Fruit fly (Drosophila melanogaster): ENCODE results near the gene FucTB.
A peak's percentile ranks its signal among the peaks of the same experiment; 100 is the strongest.

Gene FucTB

dm6 chr2L:9387240-9387672 lies 43.6 kb downstream of the FucTB start, which contains the start of gene Aldh (continued):
- TF ChIP-seq CG33557 (GFP tag; optimal IDR thresholded peaks at IDR 0.05) (no peak), CG18262 (tag; optimal IDR thresholded peaks at IDR 0.05) (no peak), pum (GFP tag; optimal IDR thresholded peaks at IDR 0.05) (no peak), HLH4C (GFP tag; IDR thresholded peaks at IDR 0.05; ENCODE audit: partially characterized antibody) (no peak), Deaf1 (tag; optimal IDR thresholded peaks at IDR 0.05) (no peak), sd (tag; optimal IDR thresholded peaks at IDR 0.05) (no peak), stwl (tag; optimal IDR thresholded peaks at IDR 0.05) (no peak), CG2889 (GFP tag; IDR thresholded peaks at IDR 0.05) (no peak), sc (optimal IDR thresholded peaks at IDR 0.05) (no peak), sc (GFP tag; optimal IDR thresholded peaks at IDR 0.05) (no peak), CG11560 (tag; IDR thresholded peaks at IDR 0.05) (no peak), C15 (GFP tag; IDR thresholded peaks at IDR 0.05) (no peak), MBD-R2 (GFP tag; IDR thresholded peaks at IDR 0.05) (no peak), gt (GFP tag; IDR thresholded peaks at IDR 0.05) (no peak), CG5180 (GFP tag; optimal IDR thresholded peaks at IDR 0.05) (no peak), dimm (GFP tag; IDR thresholded peaks at IDR 0.05) (no peak), Blimp-1 (GFP tag; optimal IDR thresholded peaks at IDR 0.05) (no peak), Doc3 (GFP tag; IDR thresholded peaks at IDR 0.05; ENCODE audit: partially characterized antibody) (no peak), dm (GFP tag; optimal IDR thresholded peaks at IDR 0.05) (no peak), lbe (GFP tag; optimal IDR thresholded peaks at IDR 0.05) (no peak), ash1 (GFP tag; optimal IDR thresholded peaks at IDR 0.05) (no peak), CG33213 (GFP tag; optimal IDR thresholded peaks at IDR 0.05) (no peak), fd3F (GFP tag; optimal IDR thresholded peaks at IDR 0.05) (peak; percentile 32), CG13287 (GFP tag; IDR thresholded peaks at IDR 0.05; ENCODE audit: partially characterized antibody) (no peak), Xrp1 (GFP tag; IDR thresholded peaks at IDR 0.05) (no peak), CG10366 (GFP tag; IDR thresholded peaks at IDR 0.05) (peak; percentile 40; the same call in 1 of the 2 replicates), vfl (GFP tag; optimal IDR thresholded peaks at IDR 0.05) (no peak), CG14014 (GFP tag; IDR thresholded peaks at IDR 0.05) (no peak), CG5953 (GFP tag; IDR thresholded peaks at IDR 0.05) (no peak), br (optimal IDR thresholded peaks at IDR 0.05) (no peak), Usf (GFP tag; optimal IDR thresholded peaks at IDR 0.05) (no peak), lov (optimal IDR thresholded peaks at IDR 0.05) (no peak), lov (GFP tag; IDR thresholded peaks at IDR 0.05) (no peak), luna (GFP tag; optimal IDR thresholded peaks at IDR 0.05) (no peak), Taf1 (GFP tag; IDR thresholded peaks at IDR 0.05) (no peak), maf-S (GFP tag; optimal IDR thresholded peaks at IDR 0.05) (no peak), Hmx (GFP tag; optimal IDR thresholded peaks at IDR 0.05) (no peak), Side (GFP tag; optimal IDR thresholded peaks at IDR 0.05) (no peak), CG7928 (GFP tag; optimal IDR thresholded peaks at IDR 0.05) (no peak), D19A (tag; optimal IDR thresholded peaks at IDR 0.05) (no peak), mld (GFP tag; IDR thresholded peaks at IDR 0.05; ENCODE audit: partially characterized antibody) (no peak), aop (GFP tag; IDR thresholded peaks at IDR 0.05) (no peak), CG14441 (GFP tag; IDR thresholded peaks at IDR 0.05) (no peak), tup (GFP tag; optimal IDR thresholded peaks at IDR 0.05) (no peak), CG4820 (GFP tag; optimal IDR thresholded peaks at IDR 0.05) (no peak), Dek (tag; optimal IDR thresholded peaks at IDR 0.05) (peak; percentile 56), CG4282 (GFP tag; optimal IDR thresholded peaks at IDR 0.05) (no peak), fd96Cb (tag; optimal IDR thresholded peaks at IDR 0.05) (no peak), kay (GFP tag; optimal IDR thresholded peaks at IDR 0.05) (no peak), CG14667 (GFP tag; IDR thresholded peaks at IDR 0.05) (no peak), Vsx1 (GFP tag; optimal IDR thresholded peaks at IDR 0.05) (no peak), Max (GFP tag; optimal IDR thresholded peaks at IDR 0.05) (no peak), CG4617 (GFP tag; optimal IDR thresholded peaks at IDR 0.05; ENCODE audit: borderline replicate concordance) (no peak)
